Fruit fly (Drosophila melanogaster) whole organism, embryonic: ENCODE data around the gene CG8993.

Experiments used
- Bteb2 ChIP-seq: fragments of 200-800 bp; sonication (Bioruptor generic); optimal IDR thresholded peaks from 2 replicates; lab custom pipeline; 2016; ENCODE audit warnings: missing biosample characterization, missing genetic modification characterization
- CG10209 ChIP-seq: fragments of 200-800 bp; sonication (Bioruptor generic); optimal IDR thresholded peaks from 3 replicates; lab custom pipeline; 2017; ENCODE audit warnings: missing biosample characterization, mild to moderate bottlenecking, missing genetic modification characterization, missing genetic modification reagents
- CG10543 ChIP-seq: fragments of 200-800 bp; sonication (Bioruptor generic); optimal IDR thresholded peaks from 3 replicates; lab custom pipeline; 2017; ENCODE audit warnings: missing biosample characterization, mild to moderate bottlenecking, missing genetic modification characterization, moderate library complexity
- CG11560 ChIP-seq: fragments of 200-800 bp; sonication (Bioruptor generic); IDR thresholded peaks from 3 replicates; pipeline ENCODE4 v1.3.6; 2022; ENCODE audit warnings: missing biosample characterization, missing genetic modification characterization
- CG12219 ChIP-seq: fragments of 200-800 bp; sonication (Bioruptor generic); optimal IDR thresholded peaks from 3 replicates; lab custom pipeline; 2018; ENCODE audit warnings: missing biosample characterization, mild to moderate bottlenecking, missing genetic modification characterization
- CG12659 ChIP-seq: fragments of 200-800 bp; sonication (Bioruptor generic); optimal IDR thresholded peaks from 3 replicates; lab custom pipeline; 2017; ENCODE audit warnings: mild to moderate bottlenecking, missing biosample characterization, missing genetic modification reagents, missing genetic modification characterization
- CG13287 ChIP-seq: fragments of 200-800 bp; sonication (Bioruptor generic); IDR thresholded peaks from 2 replicates; pipeline ENCODE4 v1.3.6; 2022; ENCODE audit warnings: missing biosample characterization, missing genetic modification characterization; ENCODE audit not compliant: partially characterized antibody
- CG15514 ChIP-seq: fragments of 200-800 bp; sonication (Bioruptor generic); optimal IDR thresholded peaks from 3 replicates; lab custom pipeline; 2017; ENCODE audit warnings: missing biosample characterization, missing genetic modification characterization, mild to moderate bottlenecking, moderate library complexity, missing genetic modification reagents
- CG16779 ChIP-seq: fragments of 200-800 bp; sonication (Bioruptor generic); IDR thresholded peaks from 2 replicates; pipeline ENCODE4 v1.3.6; 2022; ENCODE audit warnings: missing biosample characterization, missing genetic modification characterization
- CG16813 ChIP-seq: fragments of 200-800 bp; sonication (Bioruptor generic); IDR thresholded peaks from 3 replicates; pipeline ENCODE4 v1.3.6; 2022; ENCODE audit warnings: missing biosample characterization, missing genetic modification characterization; ENCODE audit not compliant: partially characterized antibody
- CG18619 ChIP-seq: fragments of 200-800 bp; sonication (Bioruptor generic); optimal IDR thresholded peaks from 3 replicates; lab custom pipeline; 2017; ENCODE audit warnings: missing biosample characterization, mild to moderate bottlenecking, missing genetic modification characterization
- CG2712 ChIP-seq: fragments of 200-800 bp; optimal IDR thresholded peaks from 3 replicates; lab custom pipeline; 2019; ENCODE audit warnings: missing biosample characterization, mild to moderate bottlenecking, missing genetic modification characterization, moderate library complexity
- CG31441 ChIP-seq: fragments of 200-800 bp; sonication (Bioruptor generic); IDR thresholded peaks from 2 replicates; pipeline ENCODE4 v1.3.6; 2022; ENCODE audit warnings: missing biosample characterization, missing genetic modification characterization
- CG32772 ChIP-seq: fragments of 200-800 bp; sonication (Bioruptor generic); IDR thresholded peaks from 2 replicates; pipeline ENCODE4 v1.3.6; 2022; ENCODE audit warnings: missing biosample characterization, missing genetic modification characterization
- CG43689 ChIP-seq: fragments of 200-800 bp; sonication (Bioruptor generic); IDR thresholded peaks from 2 replicates; pipeline ENCODE4 v1.3.6; 2022; ENCODE audit warnings: missing biosample characterization, missing genetic modification characterization
- CG4820 ChIP-seq: fragments of 200-800 bp; sonication (Bioruptor generic); optimal IDR thresholded peaks from 3 replicates; lab custom pipeline; 2016; ENCODE audit warnings: missing biosample characterization, missing genetic modification characterization
- CG7271 ChIP-seq: fragments of 200-800 bp; sonication (Bioruptor generic); optimal IDR thresholded peaks from 2 replicates; lab custom pipeline; 2018; ENCODE audit warnings: missing biosample characterization, mild to moderate bottlenecking, missing genetic modification characterization, moderate library complexity
- CG7839 ChIP-seq: fragments of 200-800 bp; sonication (Bioruptor generic); optimal IDR thresholded peaks from 3 replicates; lab custom pipeline; 2018; ENCODE audit warnings: missing biosample characterization, mild to moderate bottlenecking, missing genetic modification characterization, moderate library complexity
- CG7963 ChIP-seq: fragments of 200-800 bp; sonication (Bioruptor generic); IDR thresholded peaks from 3 replicates; pipeline ENCODE4 v1.3.6; 2022; ENCODE audit warnings: missing biosample characterization, missing genetic modification characterization; ENCODE audit not compliant: partially characterized antibody
- CG8924 ChIP-seq: fragments of 200-800 bp; optimal IDR thresholded peaks from 3 replicates; lab custom pipeline; 2019; ENCODE audit warnings: missing biosample characterization, mild to moderate bottlenecking, missing genetic modification characterization, moderate library complexity
- Drgx ChIP-seq: fragments of 200-800 bp; sonication (Bioruptor generic); IDR thresholded peaks from 2 replicates; pipeline ENCODE4 v1.3.6; 2022; ENCODE audit warnings: missing biosample characterization, missing genetic modification characterization
- HLHmδ ChIP-seq: fragments of 200-800 bp; sonication (Bioruptor generic); optimal IDR thresholded peaks from 2 replicates; lab custom pipeline; 2018; ENCODE audit warnings: missing biosample characterization, mild to moderate bottlenecking, missing genetic modification characterization, moderate library complexity
- Kr ChIP-seq: fragments of 200-800 bp; sonication (Bioruptor generic); optimal IDR thresholded peaks from 2 replicates; lab custom pipeline; 2017; ENCODE audit warnings: missing biosample characterization, mild to moderate bottlenecking, missing genetic modification characterization
- Meics ChIP-seq: fragments of 200-800 bp; sonication (Bioruptor generic); optimal IDR thresholded peaks from 2 replicates; lab custom pipeline; 2017; ENCODE audit warnings: missing biosample characterization, mild to moderate bottlenecking, missing genetic modification characterization
- Mrtf ChIP-seq: fragments of 200-800 bp; sonication (Bioruptor generic); IDR thresholded peaks from 3 replicates; pipeline ENCODE4 v1.3.6; 2022; ENCODE audit warnings: missing biosample characterization, missing genetic modification characterization
- Nf-YC ChIP-seq: fragments of 200-800 bp; optimal IDR thresholded peaks from 3 replicates; lab custom pipeline; 2019; ENCODE audit warnings: missing biosample characterization, mild to moderate bottlenecking, missing genetic modification characterization, moderate library complexity
- Oli ChIP-seq: fragments of 200-800 bp; sonication (Bioruptor generic); optimal IDR thresholded peaks from 2 replicates; lab custom pipeline; 2018; ENCODE audit warnings: missing biosample characterization, mild to moderate bottlenecking, missing genetic modification characterization, moderate library complexity
- Optix ChIP-seq: fragments of 200-800 bp; sonication (Bioruptor generic); IDR thresholded peaks from 3 replicates; pipeline ENCODE4 v1.3.6; 2022; ENCODE audit warnings: missing biosample characterization, missing genetic modification characterization
- ac ChIP-seq: fragments of 200-800 bp; sonication (Bioruptor generic); optimal IDR thresholded peaks from 3 replicates; lab custom pipeline; 2017; ENCODE audit warnings: missing biosample characterization, mild to moderate bottlenecking, missing genetic modification characterization
- bsh ChIP-seq, 2 experiments: fragments of 200-800 bp; sonication (Bioruptor generic); optimal IDR thresholded peaks; 2 replicates each; lab custom pipeline; 2017 to 2018; ENCODE audit warnings: mild to moderate bottlenecking in 2 of 2, missing biosample characterization in 2 of 2, missing genetic modification characterization in 2 of 2, moderate library complexity in 1 of 2
- corto ChIP-seq: fragments of 200-800 bp; sonication (Bioruptor generic); optimal IDR thresholded peaks from 2 replicates; lab custom pipeline; 2016; ENCODE audit warnings: missing biosample characterization, mild to moderate bottlenecking, missing genetic modification characterization, moderate library complexity
- dmrt99B ChIP-seq: fragments of 200-800 bp; sonication (Bioruptor generic); optimal IDR thresholded peaks from 2 replicates; lab custom pipeline; 2018; ENCODE audit warnings: missing biosample characterization, mild to moderate bottlenecking, missing genetic modification characterization, moderate library complexity
- dysf ChIP-seq: fragments of 200-800 bp; sonication (Bioruptor generic); IDR thresholded peaks from 3 replicates; pipeline ENCODE4 v1.3.6; 2022; ENCODE audit warnings: missing biosample characterization, missing genetic modification characterization
- gce ChIP-seq: fragments of 200-800 bp; sonication (Bioruptor generic); IDR thresholded peaks from 3 replicates; pipeline ENCODE4 v1.3.6; 2022; ENCODE audit warnings: missing biosample characterization, missing genetic modification characterization
- gem ChIP-seq: fragments of 200-800 bp; sonication (Bioruptor generic); optimal IDR thresholded peaks from 2 replicates; lab custom pipeline; 2019; ENCODE audit warnings: missing biosample characterization, mild to moderate bottlenecking, missing genetic modification characterization, moderate library complexity
- grau ChIP-seq: fragments of 200-800 bp; optimal IDR thresholded peaks from 3 replicates; lab custom pipeline; 2019; ENCODE audit warnings: missing biosample characterization, mild to moderate bottlenecking, missing genetic modification characterization, moderate library complexity
- inv ChIP-seq: fragments of 200-800 bp; sonication (Bioruptor generic); IDR thresholded peaks from 2 replicates; pipeline ENCODE4 v1.3.6; 2022; ENCODE audit warnings: missing biosample characterization, missing genetic modification characterization; ENCODE audit not compliant: partially characterized antibody
- kni ChIP-seq: fragments of 200-800 bp; sonication (Bioruptor generic); optimal IDR thresholded peaks from 3 replicates; lab custom pipeline; 2017; ENCODE audit warnings: mild to moderate bottlenecking, missing biosample characterization, missing genetic modification reagents, missing genetic modification characterization
- mirr ChIP-seq: fragments of 200-800 bp; sonication (Bioruptor generic); optimal IDR thresholded peaks from 3 replicates; lab custom pipeline; 2018; ENCODE audit warnings: missing biosample characterization, mild to moderate bottlenecking, missing genetic modification characterization
- nerfin-1 ChIP-seq: fragments of 200-800 bp; sonication (Bioruptor generic); optimal IDR thresholded peaks from 3 replicates; lab custom pipeline; 2019; ENCODE audit warnings: missing biosample characterization, mild to moderate bottlenecking, missing genetic modification characterization, moderate library complexity
- phol ChIP-seq: fragments of 200-800 bp; sonication (Bioruptor generic); optimal IDR thresholded peaks from 3 replicates; lab custom pipeline; 2018; ENCODE audit warnings: missing biosample characterization, mild to moderate bottlenecking, missing genetic modification characterization, moderate library complexity
- pum ChIP-seq: fragments of 200-800 bp; sonication (Bioruptor generic); optimal IDR thresholded peaks from 2 replicates; lab custom pipeline; 2016; ENCODE audit warnings: missing biosample characterization, missing genetic modification characterization
- repo ChIP-seq: fragments of 200-800 bp; sonication (Bioruptor generic); optimal IDR thresholded peaks from 2 replicates; lab custom pipeline; 2016; ENCODE audit warnings: missing biosample characterization, missing genetic modification characterization
- ro ChIP-seq: fragments of 200-800 bp; sonication (Bioruptor generic); IDR thresholded peaks from 2 replicates; pipeline ENCODE4 v1.3.6; 2022; ENCODE audit warnings: missing biosample characterization, missing genetic modification characterization
- sd ChIP-seq: fragments of 200-800 bp; sonication (Bioruptor generic); optimal IDR thresholded peaks from 3 replicates; lab custom pipeline; 2018; ENCODE audit warnings: missing biosample characterization, mild to moderate bottlenecking, missing genetic modification characterization, moderate library complexity
- so ChIP-seq: fragments of 200-800 bp; sonication (Bioruptor generic); IDR thresholded peaks from 3 replicates; pipeline ENCODE4 v1.3.6; 2022; ENCODE audit warnings: missing biosample characterization, missing genetic modification characterization
- toy ChIP-seq: fragments of 200-800 bp; sonication (Bioruptor generic); IDR thresholded peaks from 2 replicates; pipeline ENCODE4 v1.3.6; 2022; ENCODE audit warnings: missing biosample characterization, missing genetic modification characterization
- ttk ChIP-seq: fragments of 200-800 bp; sonication (Bioruptor generic); IDR thresholded peaks from 2 replicates; pipeline ENCODE4 v2.1.2; 2022; ENCODE audit warnings: missing biosample characterization, missing genetic modification characterization
- vnd ChIP-seq: fragments of 200-800 bp; sonication (Bioruptor generic); IDR thresholded peaks from 3 replicates; pipeline ENCODE4 v1.3.6; 2022; ENCODE audit warnings: missing biosample characterization, missing genetic modification characterization; ENCODE audit not compliant: partially characterized antibody
- vvl ChIP-seq: fragments of 200-800 bp; sonication (Bioruptor generic); IDR thresholded peaks from 2 replicates; pipeline ENCODE4 v1.3.6; 2022; ENCODE audit warnings: missing biosample characterization, missing genetic modification characterization
- zfh1 ChIP-seq: fragments of 200-800 bp; sonication (Bioruptor generic); IDR thresholded peaks from 3 replicates; pipeline ENCODE4 v1.3.6; 2022; ENCODE audit warnings: missing biosample characterization, missing genetic modification characterization

Gene CG8993

dm6 chr3L:2387816-2388215 is 15.8 kb downstream of the CG8993 start (continued):
- TF ChIP-seq gem (tag; lab: Kevin White, UChicago) (peak; percentile 2), CG4820 (GFP tag; lab: Kevin White, UChicago) (no peak), mirr (no peak), vnd (GFP tag; lab: Robert Waterston, UW) (no peak), phol (tag; lab: Kevin White, UChicago) (no peak), inv (no peak), CG12219 (GFP tag; lab: Kevin White, UChicago) (no peak), Nf-YC (tag; lab: Kevin White, UChicago) (peak; percentile 36), zfh1 (GFP tag; lab: Robert Waterston, UW) (no peak), Drgx (GFP tag; lab: Robert Waterston, UW) (no peak), sd (peak; percentile 89), CG7839 (tag; lab: Kevin White, UChicago) (peak; percentile 15), kni (GFP tag; lab: Kevin White, UChicago) (no peak), CG15514 (GFP tag; lab: Kevin White, UChicago) (peak; percentile 8), Oli (tag; lab: Kevin White, UChicago) (no peak), toy (GFP tag; lab: Robert Waterston, UW) (no peak), Mrtf (GFP tag; lab: Robert Waterston, UW) (no peak), gce (GFP tag; lab: Robert Waterston, UW) (0 out of 3 replicates have a peak, but pooled peaks have one; percentile 31), CG16813 (no peak), grau (no peak), CG7271 (no peak), CG12659 (GFP tag; lab: Kevin White, UChicago) (no peak), CG16779 (GFP tag; lab: Robert Waterston, UW) (no peak), corto (no peak), ac (GFP tag; lab: Kevin White, UChicago) (peak; percentile 26), Meics (GFP tag; lab: Kevin White, UChicago) (no peak), bsh (GFP tag; optimal IDR thresholded peaks at IDR 0.05; lab: Kevin White, UChicago) (no peak), Bteb2 (GFP tag; lab: Kevin White, UChicago) (no peak), HLHmδ (no peak), CG11560 (tag; lab: Robert Waterston, UW) (no peak), CG10209 (GFP tag; lab: Kevin White, UChicago) (no peak), pum (GFP tag; lab: Kevin White, UChicago) (no peak), vvl (GFP tag; lab: Robert Waterston, UW) (peak; percentile 54; the same call in 1 of the 2 replicates), CG31441 (GFP tag; lab: Robert Waterston, UW) (0 out of 2 replicates have a peak, but pooled peaks have one; percentile 38), CG13287 (GFP tag; lab: Robert Waterston, UW) (peak; percentile 42; the same call in 1 of the 2 replicates), nerfin-1 (tag; lab: Kevin White, UChicago) (peak; percentile 92), CG8924 (peak; percentile 7), dysf (no peak), CG18619 (no peak), Kr (GFP tag; lab: Kevin White, UChicago) (no peak), CG32772 (GFP tag; lab: Robert Waterston, UW) (no peak), ro (no peak), CG2712 (peak; percentile 18), Optix (GFP tag; lab: Robert Waterston, UW) (no peak), CG7963 (no peak), CG10543 (GFP tag; lab: Kevin White, UChicago) (no peak), CG43689 (GFP tag; lab: Robert Waterston, UW) (no peak), repo (GFP tag; lab: Kevin White, UChicago) (no peak), so (GFP tag; lab: Robert Waterston, UW) (no peak), dmrt99B (tag; lab: Kevin White, UChicago) (peak; percentile 20), ttk (GFP tag; lab: Robert Waterston, UW) (no peak)
